Worm (Caenorhabditis elegans): ENCODE measurements around the gene F02C9.2.

DNA sequence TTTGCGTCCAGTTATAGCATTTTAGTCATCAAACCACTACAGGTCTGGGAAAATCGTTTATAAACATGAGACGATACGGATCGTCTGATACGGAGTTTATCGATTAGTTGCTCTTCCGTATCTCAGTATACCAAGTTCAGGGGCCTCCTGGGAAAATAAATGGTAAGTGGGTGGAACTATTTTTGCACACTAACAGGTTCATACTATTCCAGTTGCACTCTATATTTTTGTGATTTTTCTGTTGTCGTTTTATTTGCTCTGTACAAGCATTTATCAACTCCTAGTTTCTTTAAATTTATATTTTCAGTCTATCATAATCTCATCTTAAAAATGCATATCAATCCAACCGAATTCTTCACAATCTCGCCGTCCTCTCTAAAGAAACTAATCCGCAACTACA lies 18.5 kb upstream of the F02C9.2 start, which contains the start of gene Y73C8C.3:
- TF ChIP-seq mbf-1 (tag; optimal IDR thresholded peaks at IDR 0.05) (no peak), skn-1 (tag; optimal IDR thresholded peaks at IDR 0.05) (no peak), ztf-11 (tag; optimal IDR thresholded peaks at IDR 0.05) (no peak), snpc-4 (tag; optimal IDR thresholded peaks at IDR 0.05) (no peak), egl-27 (tag; optimal IDR thresholded peaks at IDR 0.05) (no peak), elt-1 (tag; optimal IDR thresholded peaks at IDR 0.05) (no peak), lin-39 (tag; optimal IDR thresholded peaks at IDR 0.05) (no peak), nhr-23 (tag; optimal IDR thresholded peaks at IDR 0.05) (no peak), nhr-237 (tag; optimal IDR thresholded peaks at IDR 0.05) (no peak)

All from whole organism, L2 larva.